Fruit fly (Drosophila melanogaster) whole organism, embryonic: ENCODE measurements around the gene Ccz1.
A peak's percentile ranks its signal among the peaks of the same experiment; 100 is the strongest.

Experiments
- BEAF-32 ChIP-seq: fragments of 200-800 bp; sonication (Bioruptor generic); optimal IDR thresholded peaks from 3 replicates; lab custom pipeline; 2017; ENCODE audit warnings: missing biosample characterization, missing genetic modification characterization, mild to moderate bottlenecking, moderate library complexity, missing genetic modification reagents
- Blimp-1 ChIP-seq: fragments of 200-800 bp; sonication (Bioruptor generic); optimal IDR thresholded peaks from 3 replicates; lab custom pipeline; 2018; ENCODE audit warnings: missing biosample characterization, missing genetic modification characterization, mild to moderate bottlenecking, moderate library complexity, missing genetic modification reagents
- CG13123 ChIP-seq: fragments of 200-800 bp; sonication (Bioruptor generic); optimal IDR thresholded peaks from 2 replicates; lab custom pipeline; 2016; ENCODE audit warnings: missing biosample characterization, missing genetic modification characterization
- CG13624 ChIP-seq: fragments of 200-800 bp; sonication (Bioruptor generic); optimal IDR thresholded peaks from 2 replicates; lab custom pipeline; 2016; ENCODE audit warnings: missing biosample characterization, missing genetic modification characterization
- CG17385 ChIP-seq: fragments of 200-800 bp; sonication (Bioruptor generic); optimal IDR thresholded peaks from 3 replicates; lab custom pipeline; 2018; ENCODE audit warnings: missing biosample characterization, mild to moderate bottlenecking, missing genetic modification characterization
- CG17829 ChIP-seq: fragments of 200-800 bp; optimal IDR thresholded peaks from 2 replicates; lab custom pipeline; 2019; ENCODE audit warnings: missing biosample characterization, mild to moderate bottlenecking, missing genetic modification characterization, moderate library complexity
- CG18476 ChIP-seq: fragments of 200-800 bp; sonication (Bioruptor generic); optimal IDR thresholded peaks from 2 replicates; lab custom pipeline; 2016; ENCODE audit warnings: missing biosample characterization, mild to moderate bottlenecking, missing genetic modification characterization
- CG18764 ChIP-seq: fragments of 200-800 bp; sonication (Bioruptor generic); optimal IDR thresholded peaks from 3 replicates; lab custom pipeline; 2016; ENCODE audit warnings: missing biosample characterization, missing genetic modification characterization
- CG2199 ChIP-seq: fragments of 200-800 bp; sonication (Bioruptor generic); IDR thresholded peaks from 3 replicates; pipeline ENCODE4 v1.3.6; 2022; ENCODE audit warnings: missing biosample characterization, missing genetic modification characterization
- CG34422 ChIP-seq: fragments of 200-800 bp; sonication (Bioruptor generic); IDR thresholded peaks from 3 replicates; pipeline ENCODE4 v1.3.6; 2022; ENCODE audit warnings: missing biosample characterization, missing genetic modification characterization
- CG4328 ChIP-seq: fragments of 200-800 bp; sonication (Bioruptor generic); optimal IDR thresholded peaks from 3 replicates; lab custom pipeline; 2017; ENCODE audit warnings: missing biosample characterization, missing genetic modification reagents, missing genetic modification characterization
- CG6813 ChIP-seq: fragments of 200-800 bp; sonication (Bioruptor generic); optimal IDR thresholded peaks from 2 replicates; lab custom pipeline; 2017; ENCODE audit warnings: missing biosample characterization, missing genetic modification characterization, mild to moderate bottlenecking, moderate library complexity, missing genetic modification reagents
- CG9876 ChIP-seq: fragments of 200-800 bp; sonication (Bioruptor generic); optimal IDR thresholded peaks from 2 replicates; lab custom pipeline; 2016; ENCODE audit warnings: missing biosample characterization, missing genetic modification characterization
- Dad ChIP-seq: fragments of 200-800 bp; sonication (Bioruptor generic); optimal IDR thresholded peaks from 3 replicates; lab custom pipeline; 2016; ENCODE audit warnings: missing biosample characterization, missing genetic modification characterization
- Doc2 ChIP-seq: fragments of 200-800 bp; sonication (Bioruptor generic); IDR thresholded peaks from 2 replicates; pipeline ENCODE4 v1.3.6; 2022; ENCODE audit warnings: missing biosample characterization, missing genetic modification characterization
- Ets97D ChIP-seq: fragments of 200-800 bp; sonication (Bioruptor generic); optimal IDR thresholded peaks from 3 replicates; lab custom pipeline; 2016; ENCODE audit warnings: missing biosample characterization, missing genetic modification characterization
- HLH3B ChIP-seq: fragments of 200-800 bp; sonication (Bioruptor generic); IDR thresholded peaks from 2 replicates; pipeline ENCODE4 v1.3.6; 2022; ENCODE audit warnings: missing biosample characterization, missing genetic modification characterization
- Jarid2 ChIP-seq: fragments of 200-800 bp; sonication (Bioruptor generic); optimal IDR thresholded peaks from 3 replicates; lab custom pipeline; 2017; ENCODE audit warnings: mild to moderate bottlenecking, missing biosample characterization, missing genetic modification reagents, missing genetic modification characterization
- Lpt ChIP-seq: fragments of >200 bp; optimal IDR thresholded peaks from 2 replicates; lab custom pipeline; 2018; ENCODE audit warnings: missing biosample characterization, missing genetic modification characterization
- MBD-R2 ChIP-seq: fragments of 200-800 bp; sonication (Bioruptor generic); IDR thresholded peaks from 2 replicates; pipeline ENCODE4 v1.3.6; 2022; ENCODE audit warnings: missing biosample characterization, missing genetic modification characterization
- MTF-1 ChIP-seq: fragments of 200-800 bp; sonication (Bioruptor generic); optimal IDR thresholded peaks from 2 replicates; lab custom pipeline; 2018; ENCODE audit warnings: missing biosample characterization, mild to moderate bottlenecking, missing genetic modification characterization, borderline replicate concordance
- NC2β ChIP-seq: fragments of 200-800 bp; sonication (Bioruptor generic); optimal IDR thresholded peaks from 2 replicates; lab custom pipeline; 2016; ENCODE audit warnings: missing biosample characterization, missing genetic modification characterization
- NK7.1 ChIP-seq: fragments of 200-800 bp; sonication (Bioruptor generic); optimal IDR thresholded peaks from 3 replicates; lab custom pipeline; 2016; ENCODE audit warnings: missing biosample characterization, missing genetic modification characterization
- Nf-YC ChIP-seq: fragments of 200-800 bp; optimal IDR thresholded peaks from 3 replicates; lab custom pipeline; 2019; ENCODE audit warnings: missing biosample characterization, mild to moderate bottlenecking, missing genetic modification characterization, moderate library complexity
- Six4 ChIP-seq: fragments of 200-800 bp; sonication (Bioruptor generic); optimal IDR thresholded peaks from 2 replicates; lab custom pipeline; 2016; ENCODE audit warnings: missing biosample characterization, missing genetic modification characterization
- Sox102F ChIP-seq: fragments of 200-800 bp; sonication (Bioruptor generic); optimal IDR thresholded peaks from 2 replicates; lab custom pipeline; 2018; ENCODE audit warnings: missing biosample characterization, mild to moderate bottlenecking, missing genetic modification characterization, moderate library complexity
- Sry-β ChIP-seq: fragments of 200-800 bp; sonication (Bioruptor generic); optimal IDR thresholded peaks from 2 replicates; lab custom pipeline; 2018; ENCODE audit warnings: missing biosample characterization, mild to moderate bottlenecking, missing genetic modification characterization, moderate library complexity
- aop ChIP-seq: fragments of 200-800 bp; sonication (Bioruptor generic); IDR thresholded peaks from 2 replicates; pipeline ENCODE4 v1.3.6; 2022; ENCODE audit warnings: missing biosample characterization, missing genetic modification characterization
- chinmo ChIP-seq: fragments of 200-800 bp; sonication (Bioruptor generic); IDR thresholded peaks from 4 replicates; pipeline ENCODE4 v1.3.6; 2022; ENCODE audit warnings: missing biosample characterization, missing genetic modification characterization; ENCODE audit not compliant: partially characterized antibody
- chm ChIP-seq: fragments of 200-800 bp; sonication (Bioruptor generic); IDR thresholded peaks from 2 replicates; pipeline ENCODE4 v1.3.6; 2022; ENCODE audit warnings: missing biosample characterization, missing genetic modification characterization
- corto ChIP-seq: fragments of 200-800 bp; sonication (Bioruptor generic); optimal IDR thresholded peaks from 2 replicates; lab custom pipeline; 2016; ENCODE audit warnings: missing biosample characterization, mild to moderate bottlenecking, missing genetic modification characterization, moderate library complexity
- dati ChIP-seq: fragments of 200-800 bp; sonication (Bioruptor generic); IDR thresholded peaks from 2 replicates; pipeline ENCODE4 v1.3.6; 2022; ENCODE audit warnings: missing biosample characterization, missing genetic modification characterization
- emc ChIP-seq: fragments of 200-800 bp; sonication (Bioruptor generic); optimal IDR thresholded peaks from 2 replicates; lab custom pipeline; 2016; ENCODE audit warnings: missing biosample characterization, missing genetic modification characterization
- fu2 ChIP-seq: fragments of 200-800 bp; sonication (Bioruptor generic); optimal IDR thresholded peaks from 2 replicates; lab custom pipeline; 2016; ENCODE audit warnings: missing biosample characterization, missing genetic modification characterization
- gce ChIP-seq: fragments of 200-800 bp; sonication (Bioruptor generic); IDR thresholded peaks from 3 replicates; pipeline ENCODE4 v1.3.6; 2022; ENCODE audit warnings: missing biosample characterization, missing genetic modification characterization
- grn ChIP-seq: fragments of 200-800 bp; sonication (Bioruptor generic); optimal IDR thresholded peaks from 3 replicates; lab custom pipeline; 2017; ENCODE audit warnings: missing biosample characterization, missing genetic modification characterization
- gro ChIP-seq: fragments of 200-800 bp; sonication (Bioruptor generic); optimal IDR thresholded peaks from 2 replicates; lab custom pipeline; 2016; ENCODE audit warnings: missing biosample characterization, missing genetic modification characterization
- gsb-n ChIP-seq: fragments of 200-800 bp; sonication (Bioruptor generic); optimal IDR thresholded peaks from 3 replicates; lab custom pipeline; 2018; ENCODE audit warnings: missing biosample characterization, mild to moderate bottlenecking, missing genetic modification characterization
- inv ChIP-seq: fragments of 200-800 bp; sonication (Bioruptor generic); IDR thresholded peaks from 2 replicates; pipeline ENCODE4 v1.3.6; 2022; ENCODE audit warnings: missing biosample characterization, missing genetic modification characterization; ENCODE audit not compliant: partially characterized antibody
- klu ChIP-seq: fragments of 200-800 bp; sonication (Bioruptor generic); IDR thresholded peaks from 2 replicates; pipeline ENCODE4 v1.3.6; 2022; ENCODE audit warnings: missing biosample characterization, missing genetic modification characterization
- mirr ChIP-seq: fragments of 200-800 bp; sonication (Bioruptor generic); optimal IDR thresholded peaks from 3 replicates; lab custom pipeline; 2018; ENCODE audit warnings: missing biosample characterization, mild to moderate bottlenecking, missing genetic modification characterization
- psq ChIP-seq: fragments of 200-800 bp; sonication (Bioruptor generic); optimal IDR thresholded peaks from 2 replicates; lab custom pipeline; 2017; ENCODE audit warnings: missing biosample characterization, missing genetic modification characterization
- ro ChIP-seq: fragments of 200-800 bp; sonication (Bioruptor generic); IDR thresholded peaks from 2 replicates; pipeline ENCODE4 v1.3.6; 2022; ENCODE audit warnings: missing biosample characterization, missing genetic modification characterization
- salm ChIP-seq: fragments of 200-800 bp; sonication (Bioruptor generic); optimal IDR thresholded peaks from 2 replicates; lab custom pipeline; 2018; ENCODE audit warnings: missing biosample characterization, mild to moderate bottlenecking, missing genetic modification characterization
- schlank ChIP-seq: fragments of 200-800 bp; sonication (Bioruptor generic); optimal IDR thresholded peaks from 2 replicates; lab custom pipeline; 2018; ENCODE audit warnings: missing biosample characterization, mild to moderate bottlenecking, missing genetic modification characterization
- slou ChIP-seq: fragments of 200-800 bp; sonication (Bioruptor generic); optimal IDR thresholded peaks from 3 replicates; lab custom pipeline; 2016; ENCODE audit warnings: missing biosample characterization, missing genetic modification characterization
- so ChIP-seq: fragments of 200-800 bp; sonication (Bioruptor generic); IDR thresholded peaks from 3 replicates; pipeline ENCODE4 v1.3.6; 2022; ENCODE audit warnings: missing biosample characterization, missing genetic modification characterization
- sr ChIP-seq: fragments of 200-800 bp; sonication (Bioruptor generic); IDR thresholded peaks from 3 replicates; pipeline ENCODE4 v1.3.6; 2022; ENCODE audit warnings: missing biosample characterization, missing genetic modification characterization
- tio ChIP-seq: fragments of 200-800 bp; sonication (Bioruptor generic); optimal IDR thresholded peaks from 2 replicates; lab custom pipeline; 2017; ENCODE audit warnings: missing biosample characterization, missing genetic modification characterization, inconsistent platforms
- tll ChIP-seq, 2 experiments: fragments of 200-800 bp in 1 of 2; fragments of >200 bp in 1 of 2; sonication (Bioruptor generic) in 1 of 2; optimal IDR thresholded peaks; 2 replicates each; lab custom pipeline; 2017 to 2019; ENCODE audit warnings: missing biosample characterization in 2 of 2, missing genetic modification characterization in 2 of 2, mild to moderate bottlenecking in 1 of 2, moderate library complexity in 1 of 2
- tna ChIP-seq: fragments of 200-800 bp; sonication (Bioruptor generic); IDR thresholded peaks from 2 replicates; pipeline ENCODE4 v1.3.6; 2022; ENCODE audit warnings: missing biosample characterization, missing genetic modification characterization; ENCODE audit not compliant: partially characterized antibody
- zfh2 ChIP-seq: fragments of 200-800 bp; sonication (Bioruptor generic); optimal IDR thresholded peaks from 2 replicates; lab custom pipeline; 2016; ENCODE audit warnings: missing biosample characterization, missing genetic modification characterization

Ccz1 gene

dm6 chr3L:3852842-3853241 lies 46.1 kb downstream of the Ccz1 start (continued):
- TF ChIP-seq emc (GFP tag; lab: Kevin White, UChicago) (no peak), CG18476 (no peak), mirr (GFP tag; lab: Kevin White, UChicago) (no peak), CG17829 (tag; lab: Kevin White, UChicago) (peak; percentile 34), MTF-1 (GFP tag; lab: Kevin White, UChicago) (no peak), Ets97D (no peak), inv (GFP tag; lab: Robert Waterston, UW) (no peak), CG13123 (peak; percentile 10), salm (tag; lab: Kevin White, UChicago) (peak; percentile 41), sr (GFP tag; lab: Robert Waterston, UW) (no peak), NC2β (GFP tag; lab: Kevin White, UChicago) (peak; percentile 34), tll (GFP tag; optimal IDR thresholded peaks at IDR 0.05; lab: Kevin White, UChicago) (no peak), chm (GFP tag; lab: Robert Waterston, UW) (peak; percentile 38; the same call in 1 of the 2 replicates), Blimp-1 (GFP tag; lab: Kevin White, UChicago) (peak; percentile 56), ro (GFP tag; lab: Robert Waterston, UW) (peak; percentile 30; the same call in 1 of the 2 replicates), corto (GFP tag; lab: Kevin White, UChicago) (no peak), Lpt (GFP tag; lab: Kevin White, UChicago) (no peak), Sry-β (GFP tag; lab: Kevin White, UChicago) (no peak), Dad (no peak), dati (GFP tag; lab: Robert Waterston, UW) (no peak), Nf-YC (no peak), slou (GFP tag; lab: Kevin White, UChicago) (no peak), CG17385 (peak; percentile 46), NK7.1 (GFP tag; lab: Kevin White, UChicago) (no peak), aop (GFP tag; lab: Robert Waterston, UW) (no peak), chinmo (no peak), tio (GFP tag; lab: Kevin White, UChicago) (no peak), HLH3B (GFP tag; lab: Robert Waterston, UW) (peak; percentile 60), Sox102F (GFP tag; lab: Kevin White, UChicago) (peak; percentile 86), CG13624 (no peak), CG9876 (GFP tag; lab: Kevin White, UChicago) (no peak), zfh2 (no peak), CG18764 (no peak), gce (peak; percentile 45; the same call in 1 of the 3 replicates), so (GFP tag; lab: Robert Waterston, UW) (no peak; the same call in 2 of the 3 replicates), Doc2 (GFP tag; lab: Robert Waterston, UW) (no peak), schlank (tag; lab: Kevin White, UChicago) (no peak), CG34422 (GFP tag; lab: Robert Waterston, UW) (peak; percentile 13; the same call in 2 of the 3 replicates), tna (GFP tag; lab: Robert Waterston, UW) (no peak), gro (GFP tag; lab: Kevin White, UChicago) (no peak), Jarid2 (GFP tag; lab: Kevin White, UChicago) (no peak), grn (no peak), CG4328 (GFP tag; lab: Kevin White, UChicago) (no peak), fu2 (GFP tag; lab: Kevin White, UChicago) (no peak), BEAF-32 (GFP tag; lab: Kevin White, UChicago) (no peak), gsb-n (tag; lab: Kevin White, UChicago) (peak; percentile 62), psq (GFP tag; lab: Kevin White, UChicago) (no peak), CG2199 (no peak), klu (GFP tag; lab: Robert Waterston, UW) (no peak), CG6813 (GFP tag; lab: Kevin White, UChicago) (no peak), Six4 (GFP tag; lab: Kevin White, UChicago) (no peak), MBD-R2 (GFP tag; lab: Robert Waterston, UW) (no peak)
